Worm (Caenorhabditis elegans) whole organism, early embryonic: ENCODE measurements around the gene srsx-35.

Experiments used
- F13C5.2 ChIP-seq: sonication (generic microtip); optimal IDR thresholded peaks from 2 replicates; lab custom pipeline; 2017; ENCODE audit warnings: mild to moderate bottlenecking, missing genetic modification characterization, inconsistent platforms, missing compliant biosample characterization
- ama-1 ChIP-seq: fragments of 150-350 bp; optimal IDR thresholded peaks from 2 replicates; lab custom pipeline; 2014
- ceh-36 ChIP-seq: sonication (generic microtip); optimal IDR thresholded peaks from 2 replicates; lab custom pipeline; 2016; ENCODE audit warnings: missing genetic modification characterization, inconsistent platforms, missing compliant biosample characterization
- flt-1 ChIP-seq: fragments of 200-800 bp; sonication (Bioruptor generic); IDR thresholded peaks from 2 replicates; pipeline ENCODE4 v1.3.6; 2022; ENCODE audit warnings: missing genetic modification characterization, missing compliant biosample characterization
- hmg-4 ChIP-seq: fragments of 200-800 bp; sonication (Bioruptor generic); optimal IDR thresholded peaks from 2 replicates; lab custom pipeline; 2018; ENCODE audit warnings: mild to moderate bottlenecking, missing genetic modification characterization, missing compliant biosample characterization
- hnd-1 ChIP-seq: sonication (generic microtip); optimal IDR thresholded peaks from 2 replicates; lab custom pipeline; 2016; ENCODE audit warnings: missing genetic modification characterization, missing compliant biosample characterization
- scrt-1 ChIP-seq: fragments of 200-800 bp; sonication (Bioruptor generic); IDR thresholded peaks from 2 replicates; pipeline ENCODE4 v1.3.6; 2022; ENCODE audit warnings: missing genetic modification characterization, missing compliant biosample characterization
- sea-1 ChIP-seq: fragments of 200-800 bp; sonication (Bioruptor generic); conservative IDR thresholded peaks from 2 replicates; pipeline ENCODE4 v1.3.6; 2022; ENCODE audit warnings: missing genetic modification characterization, missing compliant biosample characterization

- TF ChIP-seq ama-1 (lab: Kevin White, UChicago): no peak
- TF ChIP-seq scrt-1: no peak
- no peak for TF ChIP-seq flt-1 (GFP tag; lab: Robert Waterston, UW)
- TF ChIP-seq hnd-1 (tag; lab: Kevin White, UChicago): no peak
- TF ChIP-seq sea-1: no peak
- no peak for TF ChIP-seq F13C5.2 (tag; lab: Kevin White, UChicago)
- TF ChIP-seq hmg-4 (GFP tag; lab: Kevin White, UChicago): no peak
- no peak for TF ChIP-seq ceh-36 (tag; lab: Kevin White, UChicago)
Measured at ce11 chrV:20663736-20664135, 17.5 kb upstream of the srsx-35 start.
